Worm (Caenorhabditis elegans) whole organism, L2 larva: ENCODE results near the gene M01B2.10.

Experiments used
- C34F6.9 ChIP-seq: fragments of 150-350 bp; optimal IDR thresholded peaks from 2 replicates; lab custom pipeline; 2014; ENCODE audit warnings: missing biosample characterization, missing genetic modification characterization
- F13H6.1 ChIP-seq: sonication (generic microtip); optimal IDR thresholded peaks from 2 replicates; lab custom pipeline; 2016; ENCODE audit warnings: missing genetic modification characterization, missing compliant biosample characterization
- Y55F3AM.14 ChIP-seq: fragments of 200-800 bp; sonication (Bioruptor generic); optimal IDR thresholded peaks from 2 replicates; lab custom pipeline; 2018; ENCODE audit warnings: mild to moderate bottlenecking, missing genetic modification characterization, missing compliant biosample characterization
- ZK546.5 ChIP-seq: sonication (generic microtip); optimal IDR thresholded peaks from 2 replicates; lab custom pipeline; 2017; ENCODE audit warnings: missing biosample characterization, missing genetic modification characterization
- alr-1 ChIP-seq: fragments of 150-350 bp; optimal IDR thresholded peaks from 2 replicates; lab custom pipeline; 2014; ENCODE audit warnings: missing biosample characterization, missing genetic modification characterization
- aly-2 ChIP-seq: fragments of 150-350 bp; optimal IDR thresholded peaks from 2 replicates; lab custom pipeline; 2014; ENCODE audit warnings: missing biosample characterization, missing genetic modification characterization
- ama-1 ChIP-seq: fragments of 150-350 bp; optimal IDR thresholded peaks from 2 replicates; lab custom pipeline; 2018; ENCODE audit warnings: inconsistent platforms
- blmp-1 ChIP-seq: sonication (generic microtip); optimal IDR thresholded peaks from 2 replicates; lab custom pipeline; 2017; ENCODE audit warnings: missing genetic modification characterization, mild to moderate bottlenecking, missing compliant biosample characterization, antibody characterized with exemption, moderate library complexity; ENCODE audit not compliant: insufficient read depth
- ceh-16 ChIP-seq: fragments of 150-350 bp; optimal IDR thresholded peaks from 2 replicates; lab custom pipeline; 2014; ENCODE audit warnings: missing biosample characterization, missing genetic modification characterization
- crh-2 ChIP-seq: sonication (generic microtip); optimal IDR thresholded peaks from 2 replicates; lab custom pipeline; 2017; ENCODE audit warnings: missing biosample characterization, missing genetic modification characterization
- dmd-4 ChIP-seq: sonication (generic microtip); optimal IDR thresholded peaks from 2 replicates; lab custom pipeline; 2017; ENCODE audit warnings: missing biosample characterization, missing genetic modification characterization
- egl-27 ChIP-seq: sonication (generic microtip); optimal IDR thresholded peaks from 3 replicates; lab custom pipeline; 2017; ENCODE audit warnings: missing biosample characterization, missing genetic modification reagents, missing genetic modification characterization
- elt-1 ChIP-seq: fragments of 150-350 bp; optimal IDR thresholded peaks from 2 replicates; lab custom pipeline; 2014; ENCODE audit warnings: missing biosample characterization, missing genetic modification characterization
- elt-3 ChIP-seq: sonication (generic microtip); optimal IDR thresholded peaks from 2 replicates; lab custom pipeline; 2017; ENCODE audit warnings: missing biosample characterization, missing genetic modification characterization
- fos-1 ChIP-seq: fragments of 150-350 bp; optimal IDR thresholded peaks from 2 replicates; lab custom pipeline; 2014; ENCODE audit warnings: missing biosample characterization, missing genetic modification characterization
- gmeb-1 ChIP-seq: fragments of 150-350 bp; optimal IDR thresholded peaks from 2 replicates; lab custom pipeline; 2014; ENCODE audit warnings: missing biosample characterization, missing genetic modification characterization
- lin-11 ChIP-seq: fragments of 150-350 bp; sonication (generic microtip); optimal IDR thresholded peaks from 2 replicates; lab custom pipeline; 2014; ENCODE audit warnings: missing biosample characterization, missing genetic modification characterization, inconsistent platforms, mixed read lengths
- lin-13 ChIP-seq: fragments of 150-350 bp; optimal IDR thresholded peaks from 2 replicates; lab custom pipeline; 2014; ENCODE audit warnings: missing biosample characterization, missing genetic modification reagents, missing genetic modification characterization
- lin-39 ChIP-seq: fragments of 150-350 bp; optimal IDR thresholded peaks from 2 replicates; lab custom pipeline; 2014; ENCODE audit warnings: missing biosample characterization, missing genetic modification reagents, missing genetic modification characterization
- mab-5 ChIP-seq: fragments of 150-350 bp; optimal IDR thresholded peaks from 2 replicates; lab custom pipeline; 2014; ENCODE audit warnings: missing biosample characterization, missing genetic modification characterization
- mdl-1 ChIP-seq, 2 experiments: fragments of 150-350 bp in 1 of 2; sonication (generic microtip) in 1 of 2; optimal IDR thresholded peaks; 2 replicates each; lab custom pipeline; 2017; ENCODE audit warnings: missing biosample characterization in 2 of 2, missing genetic modification characterization in 2 of 2
- nhr-10 ChIP-seq: sonication (generic microtip); optimal IDR thresholded peaks from 2 replicates; lab custom pipeline; 2017; ENCODE audit warnings: missing biosample characterization, missing genetic modification characterization
- nhr-12 ChIP-seq: fragments of 150-350 bp; optimal IDR thresholded peaks from 2 replicates; lab custom pipeline; 2014; ENCODE audit warnings: missing biosample characterization, missing genetic modification characterization
- nhr-129 ChIP-seq: fragments of 150-350 bp; optimal IDR thresholded peaks from 2 replicates; lab custom pipeline; 2014; ENCODE audit warnings: missing biosample characterization, missing genetic modification characterization
- nhr-21 ChIP-seq: fragments of 150-350 bp; optimal IDR thresholded peaks from 2 replicates; lab custom pipeline; 2014; ENCODE audit warnings: missing biosample characterization, missing genetic modification characterization
- nhr-23 ChIP-seq: fragments of 150-350 bp; optimal IDR thresholded peaks from 2 replicates; lab custom pipeline; 2014; ENCODE audit warnings: missing biosample characterization, missing genetic modification reagents, missing genetic modification characterization
- nhr-237 ChIP-seq: fragments of 150-350 bp; optimal IDR thresholded peaks from 2 replicates; lab custom pipeline; 2014; ENCODE audit warnings: missing biosample characterization, missing genetic modification characterization
- nhr-6 ChIP-seq: fragments of 150-350 bp; optimal IDR thresholded peaks from 2 replicates; lab custom pipeline; 2014; ENCODE audit warnings: missing biosample characterization, missing genetic modification characterization
- nhr-77 ChIP-seq: fragments of 150-350 bp; optimal IDR thresholded peaks from 2 replicates; lab custom pipeline; 2014; ENCODE audit warnings: missing biosample characterization, missing genetic modification characterization
- peb-1 ChIP-seq: fragments of 150-350 bp; optimal IDR thresholded peaks from 2 replicates; lab custom pipeline; 2014; ENCODE audit warnings: missing biosample characterization, missing genetic modification characterization
- skn-1 ChIP-seq: sonication (generic microtip); optimal IDR thresholded peaks from 2 replicates; lab custom pipeline; 2017; ENCODE audit warnings: missing biosample characterization, missing genetic modification characterization
- sma-3 ChIP-seq: sonication (generic microtip); optimal IDR thresholded peaks from 2 replicates; lab custom pipeline; 2016; ENCODE audit warnings: missing genetic modification reagents, missing genetic modification characterization, missing compliant biosample characterization
- sma-9 ChIP-seq, 2 experiments: fragments of 150-350 bp in 1 of 2; sonication (generic microtip) in 1 of 2; optimal IDR thresholded peaks; 2 replicates each; lab custom pipeline; 2014 to 2016; ENCODE audit warnings: missing genetic modification characterization in 2 of 2, mild to moderate bottlenecking in 1 of 2, missing biosample characterization in 1 of 2, missing compliant biosample characterization in 1 of 2, missing genetic modification reagents in 1 of 2, moderate library complexity in 1 of 2
- unc-39 ChIP-seq: fragments of 150-350 bp; optimal IDR thresholded peaks from 2 replicates; lab custom pipeline; 2014; ENCODE audit warnings: missing biosample characterization, missing genetic modification characterization
- unc-62 ChIP-seq: fragments of 150-350 bp; optimal IDR thresholded peaks from 2 replicates; lab custom pipeline; 2014; ENCODE audit warnings: missing biosample characterization, missing genetic modification reagents, missing genetic modification characterization
- zag-1 ChIP-seq: fragments of 150-350 bp; optimal IDR thresholded peaks from 2 replicates; lab custom pipeline; 2014; ENCODE audit warnings: missing biosample characterization, missing genetic modification characterization
- ztf-1 ChIP-seq: fragments of 200-800 bp; sonication (Bioruptor generic); conservative IDR thresholded peaks from 2 replicates; pipeline ENCODE4 v1.3.6; 2022; ENCODE audit warnings: missing genetic modification characterization, missing compliant biosample characterization
- ztf-11 ChIP-seq: sonication (generic microtip); optimal IDR thresholded peaks from 2 replicates; lab custom pipeline; 2017; ENCODE audit warnings: missing biosample characterization, missing genetic modification characterization
- ztf-4 ChIP-seq: fragments of 150-350 bp; optimal IDR thresholded peaks from 2 replicates; lab custom pipeline; 2014; ENCODE audit warnings: missing biosample characterization, missing genetic modification characterization

M01B2.10 gene

ce11 chrV:15274757-15275156 lies 12.5 kb upstream of the M01B2.10 start, which contains the start of gene srw-16:
srw-16 (minus strand) TSS chrV:15274857.
- no peak for TF ChIP-seq F13H6.1 (tag; lab: Kevin White, UChicago)
- TF ChIP-seq unc-62 (GFP tag; lab: Kevin White, UChicago), result no peak
- no peak for TF ChIP-seq zag-1 (tag; lab: Kevin White, UChicago)
- TF ChIP-seq nhr-77 (tag; lab: Kevin White, UChicago), result no peak
- no peak for TF ChIP-seq fos-1 (tag; lab: Kevin White, UChicago)
- no peak for TF ChIP-seq lin-11 (tag; lab: Kevin White, UChicago)
- no peak for TF ChIP-seq mdl-1 (tag; optimal IDR thresholded peaks at IDR 0.05; lab: Kevin White, UChicago)
- no peak for TF ChIP-seq ztf-11
- TF ChIP-seq C34F6.9 (tag; lab: Kevin White, UChicago), result no peak
- no peak for TF ChIP-seq unc-39
- TF ChIP-seq egl-27 (tag; lab: Kevin White, UChicago), result no peak
- TF ChIP-seq nhr-237 (tag; lab: Kevin White, UChicago), result no peak
- TF ChIP-seq elt-3 (tag; lab: Kevin White, UChicago), result no peak

DNA sequence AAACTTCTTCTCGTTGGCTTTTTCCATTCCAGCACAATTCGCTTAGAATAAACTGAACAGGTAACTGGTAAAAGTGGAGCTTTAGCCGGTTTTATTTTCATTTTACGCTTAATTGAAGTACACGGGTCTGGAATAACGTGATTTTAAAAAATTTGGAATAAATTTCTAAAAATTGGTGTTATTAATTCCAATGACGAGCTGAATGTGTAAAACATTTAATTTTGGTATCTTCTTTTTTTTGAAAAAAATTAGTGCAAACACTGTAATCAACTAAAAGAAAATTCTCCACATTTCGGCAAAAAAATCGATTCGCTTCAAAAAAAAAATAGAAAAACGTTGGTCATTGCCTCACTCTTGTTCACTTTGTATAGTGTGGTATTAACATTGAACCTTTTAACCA lies 10.0 kb upstream of the M01B2.10 start, which contains the start of gene T10H4.4:
T10H4.4 (minus strand) TSS at position 101 of the 400 bp plus-strand sequence.
- TF ChIP-seq nhr-21 (tag; lab: Kevin White, UChicago) (no peak), blmp-1 (no peak), unc-39 (no peak), elt-1 (tag; lab: Kevin White, UChicago) (no peak), unc-62 (GFP tag; lab: Kevin White, UChicago) (no peak), skn-1 (tag; lab: Kevin White, UChicago) (no peak), peb-1 (tag; lab: Kevin White, UChicago) (no peak), nhr-23 (tag; lab: Kevin White, UChicago) (no peak), ama-1 (no peak), mdl-1 (tag; optimal IDR thresholded peaks at IDR 0.05; lab: Kevin White, UChicago) (no peak), alr-1 (tag; lab: Kevin White, UChicago) (no peak), mab-5 (tag; lab: Kevin White, UChicago) (no peak), nhr-77 (tag; lab: Kevin White, UChicago) (no peak), crh-2 (no peak), nhr-6 (tag; lab: Kevin White, UChicago) (no peak), zag-1 (tag; lab: Kevin White, UChicago) (no peak), nhr-10 (no peak), nhr-237 (tag; lab: Kevin White, UChicago) (no peak)

DNA sequence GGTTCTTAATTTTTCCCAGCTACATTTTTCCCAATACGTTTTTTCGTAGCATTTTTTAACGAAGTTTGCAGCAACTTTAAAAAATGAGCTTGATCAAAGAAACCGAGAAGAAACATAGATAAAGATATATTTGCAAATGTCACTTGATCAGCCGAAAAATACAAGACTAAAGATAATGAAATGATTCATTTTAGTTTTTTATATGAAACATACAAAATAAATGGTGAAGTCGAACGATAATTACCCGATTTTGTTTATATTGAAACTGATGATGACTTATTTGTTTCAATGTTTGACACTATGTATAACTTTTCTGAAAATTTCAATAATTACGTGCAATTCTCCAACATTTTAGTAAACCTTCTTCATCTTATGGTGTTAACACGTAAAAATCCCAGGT lies 6.1 kb upstream of the M01B2.10 start, which contains the start of gene srw-22:
srw-22 (plus strand) TSS at position 301 of the 400 bp plus-strand sequence.
- TF ChIP-seq peb-1 (tag; lab: Kevin White, UChicago), result no peak
- TF ChIP-seq nhr-237 (tag; lab: Kevin White, UChicago), result no peak
- TF ChIP-seq mdl-1 (tag; optimal IDR thresholded peaks at IDR 0.05; lab: Kevin White, UChicago), result no peak
- TF ChIP-seq ztf-4 (tag; lab: Kevin White, UChicago), result no peak
- TF ChIP-seq Y55F3AM.14 (GFP tag; lab: Kevin White, UChicago), result no peak
- TF ChIP-seq mab-5 (tag; lab: Kevin White, UChicago), result no peak
- TF ChIP-seq nhr-129 (tag; lab: Kevin White, UChicago), result no peak
- TF ChIP-seq ztf-11, result no peak
- TF ChIP-seq ztf-1, result no peak
- no peak for TF ChIP-seq nhr-77 (tag; lab: Kevin White, UChicago)
- TF ChIP-seq ceh-16 (tag; lab: Kevin White, UChicago), result no peak
- no peak for TF ChIP-seq fos-1 (tag; lab: Kevin White, UChicago)
- TF ChIP-seq skn-1 (tag; lab: Kevin White, UChicago), result no peak
- TF ChIP-seq alr-1 (tag; lab: Kevin White, UChicago), result no peak
- TF ChIP-seq egl-27 (tag; lab: Kevin White, UChicago), result no peak
- TF ChIP-seq ZK546.5 (tag; lab: Kevin White, UChicago), result no peak
- TF ChIP-seq unc-62 (GFP tag; lab: Kevin White, UChicago), result no peak
- TF ChIP-seq nhr-21 (tag; lab: Kevin White, UChicago), result no peak
- TF ChIP-seq lin-11 (tag; lab: Kevin White, UChicago), result no peak

ce11 chrV:15267405-15267804 lies 5.2 kb upstream of the M01B2.10 start, which contains the start of gene T10H4.13:
T10H4.13 (minus strand) TSS chrV:15267505.
- no peak for TF ChIP-seq nhr-77 (tag; lab: Kevin White, UChicago)
- no peak for TF ChIP-seq mab-5 (tag; lab: Kevin White, UChicago)
- no peak for TF ChIP-seq nhr-6 (tag; lab: Kevin White, UChicago)
- TF ChIP-seq lin-39 (tag; lab: Kevin White, UChicago), result no peak
- TF ChIP-seq nhr-237 (tag; lab: Kevin White, UChicago), result no peak
- TF ChIP-seq blmp-1, result no peak
- no peak for TF ChIP-seq nhr-12 (tag; lab: Kevin White, UChicago)
- TF ChIP-seq lin-13, result no peak
- no peak for TF ChIP-seq dmd-4 (tag; lab: Kevin White, UChicago)
- no peak for TF ChIP-seq gmeb-1
- TF ChIP-seq unc-62 (GFP tag; lab: Kevin White, UChicago), result no peak
- TF ChIP-seq sma-9 (GFP tag; optimal IDR thresholded peaks at IDR 0.05; lab: Kevin White, UChicago), result no peak
- TF ChIP-seq sma-9 (tag; optimal IDR thresholded peaks at IDR 0.05; lab: Kevin White, UChicago), result no peak
- no peak for TF ChIP-seq aly-2 (tag; lab: Kevin White, UChicago)
- no peak for TF ChIP-seq nhr-21 (tag; lab: Kevin White, UChicago)
- no peak for TF ChIP-seq sma-3
- TF ChIP-seq, all 48 proteins: peak for 0
